Worm (Caenorhabditis elegans) whole organism, L2 larva: ENCODE data around the gene K03H1.13.

ENCODE experiments used
- C34F6.9 ChIP-seq: fragments of 150-350 bp; optimal IDR thresholded peaks from 2 replicates; lab custom pipeline; 2014; ENCODE audit warnings: missing biosample characterization, missing genetic modification characterization
- R02D3.7 ChIP-seq: fragments of 150-350 bp; optimal IDR thresholded peaks from 2 replicates; lab custom pipeline; 2014; ENCODE audit warnings: missing biosample characterization, missing genetic modification characterization
- Y55F3AM.14 ChIP-seq: fragments of 200-800 bp; sonication (Bioruptor generic); optimal IDR thresholded peaks from 2 replicates; lab custom pipeline; 2018; ENCODE audit warnings: mild to moderate bottlenecking, missing genetic modification characterization, missing compliant biosample characterization
- ZK546.5 ChIP-seq: sonication (generic microtip); optimal IDR thresholded peaks from 2 replicates; lab custom pipeline; 2017; ENCODE audit warnings: missing biosample characterization, missing genetic modification characterization
- alr-1 ChIP-seq: fragments of 150-350 bp; optimal IDR thresholded peaks from 2 replicates; lab custom pipeline; 2014; ENCODE audit warnings: missing biosample characterization, missing genetic modification characterization
- aly-2 ChIP-seq: fragments of 150-350 bp; optimal IDR thresholded peaks from 2 replicates; lab custom pipeline; 2014; ENCODE audit warnings: missing biosample characterization, missing genetic modification characterization
- ama-1 ChIP-seq: fragments of 150-350 bp; optimal IDR thresholded peaks from 2 replicates; lab custom pipeline; 2018; ENCODE audit warnings: inconsistent platforms
- blmp-1 ChIP-seq: sonication (generic microtip); optimal IDR thresholded peaks from 2 replicates; lab custom pipeline; 2017; ENCODE audit warnings: missing genetic modification characterization, mild to moderate bottlenecking, missing compliant biosample characterization, antibody characterized with exemption, moderate library complexity; ENCODE audit not compliant: insufficient read depth
- ceh-16 ChIP-seq: fragments of 150-350 bp; optimal IDR thresholded peaks from 2 replicates; lab custom pipeline; 2014; ENCODE audit warnings: missing biosample characterization, missing genetic modification characterization
- crh-2 ChIP-seq: sonication (generic microtip); optimal IDR thresholded peaks from 2 replicates; lab custom pipeline; 2017; ENCODE audit warnings: missing biosample characterization, missing genetic modification characterization
- egl-27 ChIP-seq: sonication (generic microtip); optimal IDR thresholded peaks from 3 replicates; lab custom pipeline; 2017; ENCODE audit warnings: missing biosample characterization, missing genetic modification reagents, missing genetic modification characterization
- elt-1 ChIP-seq: fragments of 150-350 bp; optimal IDR thresholded peaks from 2 replicates; lab custom pipeline; 2014; ENCODE audit warnings: missing biosample characterization, missing genetic modification characterization
- elt-3 ChIP-seq: sonication (generic microtip); optimal IDR thresholded peaks from 2 replicates; lab custom pipeline; 2017; ENCODE audit warnings: missing biosample characterization, missing genetic modification characterization
- fos-1 ChIP-seq: fragments of 150-350 bp; optimal IDR thresholded peaks from 2 replicates; lab custom pipeline; 2014; ENCODE audit warnings: missing biosample characterization, missing genetic modification characterization
- gmeb-1 ChIP-seq: fragments of 150-350 bp; optimal IDR thresholded peaks from 2 replicates; lab custom pipeline; 2014; ENCODE audit warnings: missing biosample characterization, missing genetic modification characterization
- lin-11 ChIP-seq: fragments of 150-350 bp; sonication (generic microtip); optimal IDR thresholded peaks from 2 replicates; lab custom pipeline; 2014; ENCODE audit warnings: missing biosample characterization, missing genetic modification characterization, inconsistent platforms, mixed read lengths
- mbf-1 ChIP-seq: sonication (generic microtip); optimal IDR thresholded peaks from 2 replicates; lab custom pipeline; 2017; ENCODE audit warnings: missing biosample characterization, missing genetic modification characterization
- nhr-10 ChIP-seq: sonication (generic microtip); optimal IDR thresholded peaks from 2 replicates; lab custom pipeline; 2017; ENCODE audit warnings: missing biosample characterization, missing genetic modification characterization
- nhr-11 ChIP-seq: fragments of 150-350 bp; optimal IDR thresholded peaks from 2 replicates; lab custom pipeline; 2014; ENCODE audit warnings: missing biosample characterization, missing genetic modification characterization
- nhr-129 ChIP-seq: fragments of 150-350 bp; optimal IDR thresholded peaks from 2 replicates; lab custom pipeline; 2014; ENCODE audit warnings: missing biosample characterization, missing genetic modification characterization
- nhr-23 ChIP-seq: fragments of 150-350 bp; optimal IDR thresholded peaks from 2 replicates; lab custom pipeline; 2014; ENCODE audit warnings: missing biosample characterization, missing genetic modification reagents, missing genetic modification characterization
- nhr-237 ChIP-seq: fragments of 150-350 bp; optimal IDR thresholded peaks from 2 replicates; lab custom pipeline; 2014; ENCODE audit warnings: missing biosample characterization, missing genetic modification characterization
- nhr-25 ChIP-seq: fragments of 150-350 bp; sonication (generic microtip); optimal IDR thresholded peaks from 3 replicates; lab custom pipeline; 2014; ENCODE audit warnings: missing biosample characterization, missing genetic modification characterization
- nhr-6 ChIP-seq: fragments of 150-350 bp; optimal IDR thresholded peaks from 2 replicates; lab custom pipeline; 2014; ENCODE audit warnings: missing biosample characterization, missing genetic modification characterization
- peb-1 ChIP-seq: fragments of 150-350 bp; optimal IDR thresholded peaks from 2 replicates; lab custom pipeline; 2014; ENCODE audit warnings: missing biosample characterization, missing genetic modification characterization
- sem-4 ChIP-seq: fragments of 150-350 bp; optimal IDR thresholded peaks from 2 replicates; lab custom pipeline; 2014; ENCODE audit warnings: missing biosample characterization, missing genetic modification reagents, missing genetic modification characterization
- sma-9 ChIP-seq, 2 experiments: fragments of 150-350 bp in 1 of 2; sonication (generic microtip) in 1 of 2; optimal IDR thresholded peaks; 2 replicates each; lab custom pipeline; 2014 to 2016; ENCODE audit warnings: missing genetic modification characterization in 2 of 2, mild to moderate bottlenecking in 1 of 2, missing biosample characterization in 1 of 2, missing compliant biosample characterization in 1 of 2, missing genetic modification reagents in 1 of 2, moderate library complexity in 1 of 2
- unc-39 ChIP-seq: fragments of 150-350 bp; optimal IDR thresholded peaks from 2 replicates; lab custom pipeline; 2014; ENCODE audit warnings: missing biosample characterization, missing genetic modification characterization
- unc-55 ChIP-seq: fragments of 150-350 bp; sonication (generic microtip); optimal IDR thresholded peaks from 3 replicates; lab custom pipeline; 2014; ENCODE audit warnings: missing biosample characterization, missing genetic modification reagents, missing genetic modification characterization
- unc-62 ChIP-seq: fragments of 150-350 bp; optimal IDR thresholded peaks from 2 replicates; lab custom pipeline; 2014; ENCODE audit warnings: missing biosample characterization, missing genetic modification reagents, missing genetic modification characterization
- zag-1 ChIP-seq: fragments of 150-350 bp; optimal IDR thresholded peaks from 2 replicates; lab custom pipeline; 2014; ENCODE audit warnings: missing biosample characterization, missing genetic modification characterization
- ztf-1 ChIP-seq: fragments of 200-800 bp; sonication (Bioruptor generic); conservative IDR thresholded peaks from 2 replicates; pipeline ENCODE4 v1.3.6; 2022; ENCODE audit warnings: missing genetic modification characterization, missing compliant biosample characterization
- ztf-11 ChIP-seq: sonication (generic microtip); optimal IDR thresholded peaks from 2 replicates; lab custom pipeline; 2017; ENCODE audit warnings: missing biosample characterization, missing genetic modification characterization
- ztf-4 ChIP-seq: fragments of 150-350 bp; optimal IDR thresholded peaks from 2 replicates; lab custom pipeline; 2014; ENCODE audit warnings: missing biosample characterization, missing genetic modification characterization

Gene K03H1.13

ce11 chrIII:9903694-9904292, 46.4 kb downstream of the K03H1.13 start:
- no peak for TF ChIP-seq nhr-23 (tag; lab: Kevin White, UChicago)
- no peak for TF ChIP-seq nhr-25 (tag; lab: Kevin White, UChicago)
- no peak for TF ChIP-seq elt-3 (tag; lab: Kevin White, UChicago)
- no peak for TF ChIP-seq alr-1 (tag; lab: Kevin White, UChicago)
- no peak for TF ChIP-seq Y55F3AM.14
- no peak for TF ChIP-seq nhr-129 (tag; lab: Kevin White, UChicago)
- no peak for TF ChIP-seq ztf-4 (tag; lab: Kevin White, UChicago)
- no peak for TF ChIP-seq unc-39 (tag; lab: Kevin White, UChicago)
- no peak for TF ChIP-seq mbf-1 (tag; lab: Kevin White, UChicago)
- TF ChIP-seq ZK546.5 = no peak
- no peak for TF ChIP-seq ztf-11
- TF ChIP-seq sma-9 (GFP tag; optimal IDR thresholded peaks at IDR 0.05; lab: Kevin White, UChicago) = no peak
- no peak for TF ChIP-seq sma-9 (tag; optimal IDR thresholded peaks at IDR 0.05; lab: Kevin White, UChicago)
- no peak for TF ChIP-seq nhr-6
- no peak for TF ChIP-seq peb-1 (tag; lab: Kevin White, UChicago)
- no peak for TF ChIP-seq nhr-11 (tag; lab: Kevin White, UChicago)
- TF ChIP-seq blmp-1 (tag; lab: Kevin White, UChicago) = no peak
- TF ChIP-seq lin-11 (tag; lab: Kevin White, UChicago) = no peak
- TF ChIP-seq zag-1 (tag; lab: Kevin White, UChicago) = no peak
- TF ChIP-seq C34F6.9 (tag; lab: Kevin White, UChicago) = peak; percentile 49
- TF ChIP-seq sem-4 (tag; lab: Kevin White, UChicago) = no peak
- no peak for TF ChIP-seq egl-27 (tag; lab: Kevin White, UChicago)
- no peak for TF ChIP-seq ztf-1 (GFP tag; lab: Robert Waterston, UW)
- TF ChIP-seq fos-1 (tag; lab: Kevin White, UChicago) = peak; percentile 59
- TF ChIP-seq nhr-10 (tag; lab: Kevin White, UChicago) = no peak
- TF ChIP-seq R02D3.7 = no peak
- TF ChIP-seq gmeb-1 = peak; percentile 26
- TF ChIP-seq ama-1 (lab: Kevin White, UChicago) = no peak
- no peak for TF ChIP-seq unc-62 (GFP tag; lab: Kevin White, UChicago)
- peak; percentile 42 for TF ChIP-seq unc-55 (GFP tag; lab: Kevin White, UChicago)
- peak; percentile 21 for TF ChIP-seq crh-2 (tag; lab: Kevin White, UChicago)
- TF ChIP-seq aly-2 (tag; lab: Kevin White, UChicago) = no peak
- TF ChIP-seq elt-1 (tag; lab: Kevin White, UChicago) = no peak
- no peak for TF ChIP-seq nhr-237
- TF ChIP-seq ceh-16 = no peak

DNA sequence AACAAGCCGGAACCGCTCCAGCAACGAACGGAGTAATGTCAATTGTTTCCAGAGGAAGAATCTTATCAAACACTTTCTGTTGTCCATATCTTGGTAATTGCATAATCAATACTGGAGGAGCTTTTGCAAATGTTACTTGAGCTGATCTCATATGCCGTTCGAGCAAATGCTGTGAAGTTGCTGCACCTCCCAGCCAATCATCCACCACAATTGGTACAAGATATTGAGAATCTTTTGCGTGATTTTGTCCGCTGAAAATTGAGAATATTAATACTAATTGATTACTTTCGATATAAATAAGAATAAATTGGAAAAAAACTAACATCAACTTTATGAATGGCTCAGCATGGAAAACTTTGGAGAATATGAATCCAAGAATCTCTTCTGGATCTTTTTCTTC, 50.4 kb downstream of the K03H1.13 start:
- no peak for TF ChIP-seq ztf-11
- TF ChIP-seq crh-2 (tag; lab: Kevin White, UChicago) = no peak
- TF ChIP-seq zag-1 (tag; lab: Kevin White, UChicago) = no peak
- TF ChIP-seq R02D3.7 = no peak
- TF ChIP-seq egl-27 (tag; lab: Kevin White, UChicago) = no peak
- no peak for TF ChIP-seq ama-1 (lab: Kevin White, UChicago)
